Worm (Caenorhabditis elegans): ENCODE data around the gene H12D21.9.
"Not testable (repeated sequence)": the region's sequence is repeated elsewhere in the genome, so short reads cannot be mapped to it uniquely, and the experiment has no call there.

- not testable (repeated sequence) for TF ChIP-seq Y22D7AL.16 (tag; optimal IDR thresholded peaks at IDR 0.05); C38D4.7 (GFP tag; optimal IDR thresholded peaks at IDR 0.05); fkh-10 (GFP tag; optimal IDR thresholded peaks at IDR 0.05); pros-1 (tag; optimal IDR thresholded peaks at IDR 0.05); sox-4 (tag; optimal IDR thresholded peaks at IDR 0.05); fkh-6 (tag; optimal IDR thresholded peaks at IDR 0.05); tbx-2 (tag; optimal IDR thresholded peaks at IDR 0.05); ceh-18 (tag; optimal IDR thresholded peaks at IDR 0.05); pqm-1 (tag; optimal IDR thresholded peaks at IDR 0.05); pax-1 (tag; optimal IDR thresholded peaks at IDR 0.05); nhr-11 (tag; optimal IDR thresholded peaks at IDR 0.05)
These were observed 32.6 kb downstream of the H12D21.9 start, which contains the start of gene ZC412.10 for ce11 chrV:14876724-14877123.
